Fruit fly (Drosophila melanogaster) whole organism, embryonic: ENCODE data around the gene Slimp.

Source experiments
- Ada2b ChIP-seq: fragments of 200-800 bp; sonication (Bioruptor generic); IDR thresholded peaks from 2 replicates; pipeline ENCODE4 v1.3.6; 2022; ENCODE audit warnings: missing biosample characterization, missing genetic modification characterization
- Adf1 ChIP-seq: fragments of 200-800 bp; sonication (Bioruptor generic); IDR thresholded peaks from 2 replicates; pipeline ENCODE4 v1.3.6; 2022; ENCODE audit warnings: missing biosample characterization, missing genetic modification characterization
- CG10209 ChIP-seq: fragments of 200-800 bp; sonication (Bioruptor generic); optimal IDR thresholded peaks from 3 replicates; lab custom pipeline; 2017; ENCODE audit warnings: missing biosample characterization, mild to moderate bottlenecking, missing genetic modification characterization, missing genetic modification reagents
- CG10543 ChIP-seq: fragments of 200-800 bp; sonication (Bioruptor generic); optimal IDR thresholded peaks from 3 replicates; lab custom pipeline; 2017; ENCODE audit warnings: missing biosample characterization, mild to moderate bottlenecking, missing genetic modification characterization, moderate library complexity
- CG10654 ChIP-seq: fragments of 200-800 bp; sonication (Bioruptor generic); optimal IDR thresholded peaks from 2 replicates; lab custom pipeline; 2016; ENCODE audit warnings: missing biosample characterization, missing genetic modification characterization
- CG11093 ChIP-seq: fragments of 200-800 bp; sonication (Bioruptor generic); IDR thresholded peaks from 3 replicates; pipeline ENCODE4 v1.3.6; 2022; ENCODE audit warnings: missing biosample characterization, missing genetic modification characterization
- CG11723 ChIP-seq: fragments of 200-800 bp; sonication (Bioruptor generic); optimal IDR thresholded peaks from 2 replicates; lab custom pipeline; 2017; ENCODE audit warnings: missing biosample characterization, mild to moderate bottlenecking, missing genetic modification characterization
- CG1233 ChIP-seq: fragments of 200-800 bp; sonication (Bioruptor generic); optimal IDR thresholded peaks from 4 replicates; lab custom pipeline; 2018; ENCODE audit warnings: missing biosample characterization, mild to moderate bottlenecking, missing genetic modification characterization
- CG13287 ChIP-seq: fragments of 200-800 bp; sonication (Bioruptor generic); IDR thresholded peaks from 2 replicates; pipeline ENCODE4 v1.3.6; 2022; ENCODE audit warnings: missing biosample characterization, missing genetic modification characterization; ENCODE audit not compliant: partially characterized antibody
- CG13894 ChIP-seq: fragments of 200-800 bp; sonication (Bioruptor generic); optimal IDR thresholded peaks from 3 replicates; lab custom pipeline; 2018; ENCODE audit warnings: missing biosample characterization, mild to moderate bottlenecking, missing genetic modification characterization, moderate library complexity
- CG15269 ChIP-seq: fragments of 200-800 bp; sonication (Bioruptor generic); optimal IDR thresholded peaks from 2 replicates; lab custom pipeline; 2018; ENCODE audit warnings: missing biosample characterization, mild to moderate bottlenecking, missing genetic modification characterization, moderate library complexity
- CG1529 ChIP-seq: fragments of 200-800 bp; sonication (Bioruptor generic); optimal IDR thresholded peaks from 3 replicates; lab custom pipeline; 2018; ENCODE audit warnings: missing biosample characterization, missing genetic modification characterization
- CG17361 ChIP-seq: fragments of 200-800 bp; sonication (Bioruptor generic); IDR thresholded peaks from 3 replicates; pipeline ENCODE4 v1.3.6; 2022; ENCODE audit warnings: missing biosample characterization, missing genetic modification characterization
- CG18011 ChIP-seq: fragments of 200-800 bp; sonication (Bioruptor generic); optimal IDR thresholded peaks from 2 replicates; lab custom pipeline; 2017; ENCODE audit warnings: missing biosample characterization, missing genetic modification characterization, mild to moderate bottlenecking, moderate library complexity, missing genotype
- CG2129 ChIP-seq: fragments of 200-800 bp; sonication (Bioruptor generic); IDR thresholded peaks from 2 replicates; pipeline ENCODE4 v1.3.6; 2022; ENCODE audit warnings: missing biosample characterization, missing genetic modification characterization; ENCODE audit not compliant: partially characterized antibody
- CG2199 ChIP-seq: fragments of 200-800 bp; sonication (Bioruptor generic); IDR thresholded peaks from 3 replicates; pipeline ENCODE4 v1.3.6; 2022; ENCODE audit warnings: missing biosample characterization, missing genetic modification characterization
- CG31224 ChIP-seq: fragments of 200-800 bp; sonication (Bioruptor generic); IDR thresholded peaks from 2 replicates; pipeline ENCODE4 v1.3.6; 2022; ENCODE audit warnings: missing biosample characterization, missing genetic modification characterization
- CG33213 ChIP-seq: fragments of 200-800 bp; sonication (Bioruptor generic); optimal IDR thresholded peaks from 3 replicates; lab custom pipeline; 2016; ENCODE audit warnings: missing biosample characterization, missing genetic modification characterization
- CG4617 ChIP-seq: fragments of 200-800 bp; sonication (Bioruptor generic); optimal IDR thresholded peaks from 3 replicates; lab custom pipeline; 2016; ENCODE audit warnings: missing biosample characterization, missing genetic modification characterization, borderline replicate concordance
- CG6813 ChIP-seq: fragments of 200-800 bp; sonication (Bioruptor generic); optimal IDR thresholded peaks from 2 replicates; lab custom pipeline; 2017; ENCODE audit warnings: missing biosample characterization, missing genetic modification characterization, mild to moderate bottlenecking, moderate library complexity, missing genetic modification reagents
- CG6854 ChIP-seq: fragments of 200-800 bp; sonication (Bioruptor generic); optimal IDR thresholded peaks from 3 replicates; lab custom pipeline; 2017; ENCODE audit warnings: missing biosample characterization, mild to moderate bottlenecking, missing genetic modification characterization
- CG8765 ChIP-seq: fragments of 200-800 bp; sonication (Bioruptor generic); IDR thresholded peaks from 2 replicates; pipeline ENCODE4 v1.3.6; 2022; ENCODE audit warnings: missing biosample characterization, missing genetic modification characterization
- Hand ChIP-seq: fragments of 200-800 bp; sonication (Bioruptor generic); optimal IDR thresholded peaks from 2 replicates; lab custom pipeline; 2017; ENCODE audit warnings: mild to moderate bottlenecking, missing biosample characterization, missing genetic modification reagents, missing genetic modification characterization
- Lhr ChIP-seq: fragments of 200-800 bp; sonication (Bioruptor generic); optimal IDR thresholded peaks from 3 replicates; lab custom pipeline; 2017; ENCODE audit warnings: mild to moderate bottlenecking, missing biosample characterization, missing genetic modification reagents, missing genetic modification characterization
- Lpt ChIP-seq: fragments of >200 bp; optimal IDR thresholded peaks from 2 replicates; lab custom pipeline; 2018; ENCODE audit warnings: missing biosample characterization, missing genetic modification characterization
- MTF-1 ChIP-seq: fragments of 200-800 bp; sonication (Bioruptor generic); optimal IDR thresholded peaks from 2 replicates; lab custom pipeline; 2018; ENCODE audit warnings: missing biosample characterization, mild to moderate bottlenecking, missing genetic modification characterization, borderline replicate concordance
- Optix ChIP-seq: fragments of 200-800 bp; sonication (Bioruptor generic); IDR thresholded peaks from 3 replicates; pipeline ENCODE4 v1.3.6; 2022; ENCODE audit warnings: missing biosample characterization, missing genetic modification characterization
- Taf1 ChIP-seq: fragments of 200-800 bp; sonication (Bioruptor generic); IDR thresholded peaks from 2 replicates; pipeline ENCODE4 v1.3.6; 2022; ENCODE audit warnings: missing biosample characterization, missing genetic modification characterization
- Tbp ChIP-seq: fragments of >200 bp; optimal IDR thresholded peaks from 2 replicates; lab custom pipeline; 2018; ENCODE audit warnings: missing biosample characterization, missing genetic modification characterization
- ara ChIP-seq: fragments of 200-800 bp; sonication (Bioruptor generic); IDR thresholded peaks from 2 replicates; pipeline ENCODE4 v1.3.6; 2022; ENCODE audit warnings: missing biosample characterization, missing genetic modification characterization
- chn ChIP-seq: fragments of 200-800 bp; sonication (Bioruptor generic); optimal IDR thresholded peaks from 2 replicates; lab custom pipeline; 2016; ENCODE audit warnings: missing biosample characterization, missing genetic modification characterization
- dimm ChIP-seq: fragments of 200-800 bp; sonication (Bioruptor generic); IDR thresholded peaks from 2 replicates; pipeline ENCODE4 v1.3.6; 2022; ENCODE audit warnings: missing biosample characterization, missing genetic modification characterization
- dm ChIP-seq: fragments of 200-800 bp; sonication (Bioruptor generic); optimal IDR thresholded peaks from 3 replicates; lab custom pipeline; 2016; ENCODE audit warnings: missing biosample characterization, missing genetic modification characterization
- eve ChIP-seq, 2 experiments: fragments of >200 bp; optimal IDR thresholded peaks; 2 replicates each; lab custom pipeline; 2017; ENCODE audit warnings: missing biosample characterization in 2 of 2, missing genetic modification characterization in 2 of 2
- fd96Cb ChIP-seq: fragments of 200-800 bp; sonication (Bioruptor generic); optimal IDR thresholded peaks from 2 replicates; lab custom pipeline; 2018; ENCODE audit warnings: missing biosample characterization, mild to moderate bottlenecking, missing genetic modification characterization, moderate library complexity
- ind ChIP-seq: fragments of 200-800 bp; sonication (Bioruptor generic); optimal IDR thresholded peaks from 3 replicates; lab custom pipeline; 2016; ENCODE audit warnings: missing biosample characterization, missing genetic modification characterization
- kay ChIP-seq: fragments of 200-800 bp; sonication (Bioruptor generic); optimal IDR thresholded peaks from 2 replicates; lab custom pipeline; 2016; ENCODE audit warnings: missing biosample characterization, missing genetic modification characterization
- mirr ChIP-seq: fragments of 200-800 bp; sonication (Bioruptor generic); optimal IDR thresholded peaks from 3 replicates; lab custom pipeline; 2018; ENCODE audit warnings: missing biosample characterization, mild to moderate bottlenecking, missing genetic modification characterization
- mld ChIP-seq: fragments of 200-800 bp; sonication (Bioruptor generic); IDR thresholded peaks from 3 replicates; pipeline ENCODE4 v1.3.6; 2022; ENCODE audit warnings: missing biosample characterization, missing genetic modification characterization; ENCODE audit not compliant: partially characterized antibody
- org-1 ChIP-seq: fragments of 200-800 bp; sonication (Bioruptor generic); optimal IDR thresholded peaks from 2 replicates; lab custom pipeline; 2017; ENCODE audit warnings: missing biosample characterization, missing genetic modification characterization
- p53 ChIP-seq: fragments of 200-800 bp; sonication (Bioruptor generic); optimal IDR thresholded peaks from 2 replicates; lab custom pipeline; 2016; ENCODE audit warnings: missing biosample characterization, missing genetic modification characterization
- repo ChIP-seq: fragments of 200-800 bp; sonication (Bioruptor generic); optimal IDR thresholded peaks from 2 replicates; lab custom pipeline; 2016; ENCODE audit warnings: missing biosample characterization, missing genetic modification characterization
- sc ChIP-seq, 3 experiments: fragments of >200 bp in 2 of 3; fragments of 200-800 bp in 1 of 3; sonication (Bioruptor generic) in 1 of 3; optimal IDR thresholded peaks; 2 replicates in 2 of 3; 3 replicates in 1 of 3; lab custom pipeline; 2017; ENCODE audit warnings: mild to moderate bottlenecking in 1 of 3, missing biosample characterization in 1 of 3, missing genetic modification characterization in 1 of 3, missing genetic modification reagents in 1 of 3
- so ChIP-seq: fragments of 200-800 bp; sonication (Bioruptor generic); IDR thresholded peaks from 3 replicates; pipeline ENCODE4 v1.3.6; 2022; ENCODE audit warnings: missing biosample characterization, missing genetic modification characterization
- sug ChIP-seq: fragments of 200-800 bp; optimal IDR thresholded peaks from 2 replicates; lab custom pipeline; 2019; ENCODE audit warnings: missing biosample characterization, mild to moderate bottlenecking, missing genetic modification characterization, moderate library complexity
- tx ChIP-seq: fragments of 200-800 bp; sonication (Bioruptor generic); optimal IDR thresholded peaks from 2 replicates; lab custom pipeline; 2016; ENCODE audit warnings: missing biosample characterization, missing genetic modification characterization
- z ChIP-seq: fragments of 200-800 bp; sonication (Bioruptor generic); IDR thresholded peaks from 3 replicates; pipeline ENCODE4 v1.3.6; 2022; ENCODE audit warnings: missing biosample characterization, missing genetic modification characterization
- zen2 ChIP-seq: fragments of 200-800 bp; sonication (Bioruptor generic); IDR thresholded peaks from 3 replicates; pipeline ENCODE4 v1.3.6; 2022; ENCODE audit warnings: missing biosample characterization, missing genetic modification characterization; ENCODE audit not compliant: partially characterized antibody
- zf30C ChIP-seq: fragments of 200-800 bp; sonication (Bioruptor generic); optimal IDR thresholded peaks from 3 replicates; lab custom pipeline; 2018; ENCODE audit warnings: missing biosample characterization, mild to moderate bottlenecking, missing genetic modification characterization

Gene Slimp

dm6 chr3R:24161173-24161811 is 12.5 kb upstream of the Slimp start, which contains the start of the genes Myo95E and TBC1d7 (continued):
- TF ChIP-seq Adf1 (GFP tag; lab: Robert Waterston, UW) (peak; percentile 65; the same call in 1 of the 2 replicates), fd96Cb (tag; lab: Kevin White, UChicago) (peak; percentile 90), CG13894 (tag; lab: Kevin White, UChicago) (no peak), org-1 (GFP tag; lab: Kevin White, UChicago) (peak; percentile 67), sc (optimal IDR thresholded peaks at IDR 0.05; lab: Kevin White, UChicago) (no peak), sc (GFP tag; optimal IDR thresholded peaks at IDR 0.05; lab: Kevin White, UChicago) (peak; percentile 71), dm (GFP tag; lab: Kevin White, UChicago) (no peak), CG1529 (GFP tag; lab: Kevin White, UChicago) (no peak), kay (GFP tag; lab: Kevin White, UChicago) (peak; percentile 81), CG31224 (GFP tag; lab: Robert Waterston, UW) (peak; percentile 83), MTF-1 (GFP tag; lab: Kevin White, UChicago) (peak; percentile 27), Hand (GFP tag; lab: Kevin White, UChicago) (peak; percentile 60), Lhr (GFP tag; lab: Kevin White, UChicago) (no peak), CG8765 (GFP tag; lab: Robert Waterston, UW) (peak; percentile 78), CG1233 (peak; percentile 81), CG10209 (GFP tag; lab: Kevin White, UChicago) (peak; percentile 87), mld (GFP tag; lab: Robert Waterston, UW) (no peak), eve (GFP tag; optimal IDR thresholded peaks at IDR 0.05; lab: Kevin White, UChicago) (no peak), CG15269 (tag; lab: Kevin White, UChicago) (peak; percentile 91), so (GFP tag; lab: Robert Waterston, UW) (peak; percentile 93), Ada2b (GFP tag; lab: Robert Waterston, UW) (peak; percentile 91), CG18011 (GFP tag; lab: Kevin White, UChicago) (peak; percentile 55), CG10654 (peak; percentile 73), chn (GFP tag; lab: Kevin White, UChicago) (peak; percentile 70), Lpt (no peak), ind (GFP tag; lab: Kevin White, UChicago) (peak; percentile 89), ara (peak; percentile 94), mirr (no peak), dimm (GFP tag; lab: Robert Waterston, UW) (peak; percentile 91), Taf1 (GFP tag; lab: Robert Waterston, UW) (peak; percentile 84), CG11093 (GFP tag; lab: Robert Waterston, UW) (peak; percentile 90), Tbp (GFP tag; lab: Kevin White, UChicago) (no peak), CG4617 (GFP tag; lab: Kevin White, UChicago) (peak; percentile 76), CG2129 (GFP tag; lab: Robert Waterston, UW) (peak; percentile 59), repo (GFP tag; lab: Kevin White, UChicago) (peak; percentile 22), CG6813 (GFP tag; lab: Kevin White, UChicago) (peak; percentile 65), CG2199 (GFP tag; lab: Robert Waterston, UW) (peak; percentile 89; the same call in 2 of the 3 replicates), zf30C (GFP tag; lab: Kevin White, UChicago) (no peak), CG6854 (GFP tag; lab: Kevin White, UChicago) (peak; percentile 63), CG10543 (GFP tag; lab: Kevin White, UChicago) (no peak), z (GFP tag; lab: Robert Waterston, UW) (peak; percentile 51; the same call in 1 of the 3 replicates), zen2 (GFP tag; lab: Robert Waterston, UW) (no peak; the same call in 2 of the 3 replicates), CG17361 (peak; percentile 92), p53 (no peak), Optix (GFP tag; lab: Robert Waterston, UW) (peak; percentile 88), CG11723 (GFP tag; lab: Kevin White, UChicago) (no peak), tx (GFP tag; lab: Kevin White, UChicago) (peak; percentile 7), CG33213 (GFP tag; lab: Kevin White, UChicago) (peak; percentile 47), CG13287 (peak; percentile 82), sug (tag; lab: Kevin White, UChicago) (peak; percentile 86)
